Fruit fly (Drosophila melanogaster): ENCODE measurements around the gene GatA.

Gene GatA

dm6 chr3R:19023862-19024261 is 4.8 kb downstream of the GatA start, which contains the start of the genes CG6005 and CG14286 (continued):
- TF ChIP-seq CG6689 (GFP tag; IDR thresholded peaks at IDR 0.05) (peak; percentile 32; the same call in 1 of the 2 replicates), Pdp1 (GFP tag; optimal IDR thresholded peaks at IDR 0.05) (peak; percentile 32 to 66), psq (GFP tag; optimal IDR thresholded peaks at IDR 0.05) (peak; percentile 2), CG17912 (GFP tag; optimal IDR thresholded peaks at IDR 0.05) (peak; percentile 30), Dip3 (GFP tag; optimal IDR thresholded peaks at IDR 0.05) (peak; percentile 45), tna (GFP tag; IDR thresholded peaks at IDR 0.05; ENCODE audit: partially characterized antibody) (peak; percentile 65), C15 (GFP tag; IDR thresholded peaks at IDR 0.05) (no peak), zf30C (GFP tag; optimal IDR thresholded peaks at IDR 0.05) (no peak), dimm (GFP tag; IDR thresholded peaks at IDR 0.05) (peak; percentile 21; the same call in 1 of the 2 replicates), Chrac-16 (GFP tag; optimal IDR thresholded peaks at IDR 0.05) (peak; percentile 67), CTCF (GFP tag; optimal IDR thresholded peaks at IDR 0.05) (peak; percentile 13), insv (GFP tag; optimal IDR thresholded peaks at IDR 0.05) (no peak), al (GFP tag; IDR thresholded peaks at IDR 0.05) (peak; percentile 61), D19B (GFP tag; optimal IDR thresholded peaks at IDR 0.05) (no peak), Poxn (GFP tag; IDR thresholded peaks at IDR 0.05) (no peak), CG15011 (GFP tag; optimal IDR thresholded peaks at IDR 0.05) (no peak), gsb (GFP tag; IDR thresholded peaks at IDR 0.05) (0 out of 2 replicates have a peak, but pooled peaks have one; percentile 27), Xrp1 (GFP tag; IDR thresholded peaks at IDR 0.05) (peak; percentile 70), Ets97D (GFP tag; optimal IDR thresholded peaks at IDR 0.05) (peak; percentile 50), gt (GFP tag; IDR thresholded peaks at IDR 0.05) (no peak), CG6791 (GFP tag; IDR thresholded peaks at IDR 0.05; ENCODE audit: partially characterized antibody) (peak; percentile 74), CG7786 (GFP tag; optimal IDR thresholded peaks at IDR 0.05) (peak; percentile 58), HLH54F (GFP tag; optimal IDR thresholded peaks at IDR 0.05) (peak; percentile 71), pfk (GFP tag; optimal IDR thresholded peaks at IDR 0.05) (no peak), Ets65A (GFP tag) (peak; percentile 30), pho (GFP tag; optimal IDR thresholded peaks at IDR 0.05) (peak; percentile 64), cwo (GFP tag; optimal IDR thresholded peaks at IDR 0.05) (no peak), CkIIα-i1 (GFP tag; IDR thresholded peaks at IDR 0.05) (no peak), NC2β (GFP tag; optimal IDR thresholded peaks at IDR 0.05) (peak; percentile 38), so (GFP tag; IDR thresholded peaks at IDR 0.05) (0 out of 3 replicates have a peak, but pooled peaks have one; percentile 47), prd (optimal IDR thresholded peaks at IDR 0.05) (no peak), prd (GFP tag; IDR thresholded peaks at IDR 0.05) (peak; percentile 80), bcd (GFP tag; optimal IDR thresholded peaks at IDR 0.05) (no peak), CG8478 (optimal IDR thresholded peaks at IDR 0.05) (no peak), gce (GFP tag; IDR thresholded peaks at IDR 0.05) (peak; percentile 48; the same call in 1 of the 3 replicates), MTF-1 (GFP tag; optimal IDR thresholded peaks at IDR 0.05; ENCODE audit: borderline replicate concordance) (no peak), dmrt99B (tag; optimal IDR thresholded peaks at IDR 0.05) (no peak), Lpt (GFP tag; optimal IDR thresholded peaks at IDR 0.05) (no peak), cato (GFP tag; optimal IDR thresholded peaks at IDR 0.05; ENCODE audit: borderline replicate concordance) (no peak), CG10274 (GFP tag; optimal IDR thresholded peaks at IDR 0.05) (no peak), ftz-f1 (GFP tag; optimal IDR thresholded peaks at IDR 0.05) (peak; percentile 82), CG3163 (GFP tag; optimal IDR thresholded peaks at IDR 0.05) (peak; percentile 36), Adf1 (GFP tag; IDR thresholded peaks at IDR 0.05) (peak; percentile 28; the same call in 1 of the 2 replicates), gro (GFP tag; optimal IDR thresholded peaks at IDR 0.05) (peak; percentile 69), CG30020 (tag; optimal IDR thresholded peaks at IDR 0.05) (no peak), zen2 (GFP tag; IDR thresholded peaks at IDR 0.05; ENCODE audit: partially characterized antibody) (peak; percentile 21; the same call in 1 of the 3 replicates), her (GFP tag; optimal IDR thresholded peaks at IDR 0.05) (peak; percentile 48), NK7.1 (GFP tag; optimal IDR thresholded peaks at IDR 0.05) (no peak), CG9797 (GFP tag; optimal IDR thresholded peaks at IDR 0.05) (peak; percentile 33), CG33557 (GFP tag; optimal IDR thresholded peaks at IDR 0.05) (peak; percentile 3), Xbp1 (GFP tag; optimal IDR thresholded peaks at IDR 0.05) (peak; percentile 83), CG17802 (tag; optimal IDR thresholded peaks at IDR 0.05) (no peak)
